Worm (Caenorhabditis elegans) whole organism, late embryonic: ENCODE measurements around the gene gmap-3.

ENCODE experiments used
- ceh-34 ChIP-seq: sonication (generic microtip); optimal IDR thresholded peaks from 2 replicates; lab custom pipeline; 2016; ENCODE audit warnings: mild to moderate bottlenecking, missing genetic modification characterization, missing compliant biosample characterization
- ceh-6 ChIP-seq: fragments of 200-800 bp; sonication (Bioruptor generic); optimal IDR thresholded peaks from 2 replicates; lab custom pipeline; 2018; ENCODE audit warnings: mild to moderate bottlenecking, missing genetic modification characterization, missing compliant biosample characterization
- dmd-4 ChIP-seq: sonication (generic microtip); optimal IDR thresholded peaks from 2 replicates; lab custom pipeline; 2016; ENCODE audit warnings: borderline replicate concordance, missing genetic modification characterization, missing compliant biosample characterization
- hlh-13 ChIP-seq: fragments of 200-800 bp; sonication (Bioruptor generic); optimal IDR thresholded peaks from 2 replicates; lab custom pipeline; 2018; ENCODE audit warnings: mild to moderate bottlenecking, missing genetic modification characterization, missing compliant biosample characterization
- hlh-6 ChIP-seq: sonication (generic microtip); optimal IDR thresholded peaks from 2 replicates; lab custom pipeline; 2016; ENCODE audit warnings: missing genotype, missing genetic modification characterization, missing compliant biosample characterization
- madf-2 ChIP-seq: sonication (generic microtip); optimal IDR thresholded peaks from 2 replicates; lab custom pipeline; 2017; ENCODE audit warnings: missing genetic modification characterization, missing compliant biosample characterization
- nfya-1 ChIP-seq: sonication (generic microtip); optimal IDR thresholded peaks from 2 replicates; lab custom pipeline; 2017; ENCODE audit warnings: missing genetic modification characterization, mild to moderate bottlenecking, missing compliant biosample characterization, antibody characterized with exemption, moderate library complexity
- pqm-1 ChIP-seq: sonication (generic microtip); optimal IDR thresholded peaks from 2 replicates; lab custom pipeline; 2016; ENCODE audit warnings: missing genetic modification characterization, missing compliant biosample characterization
- tbx-2 ChIP-seq: sonication (generic microtip); optimal IDR thresholded peaks from 2 replicates; lab custom pipeline; 2016; ENCODE audit warnings: missing genetic modification characterization, missing compliant biosample characterization
- tbx-7 ChIP-seq: sonication (generic microtip); optimal IDR thresholded peaks from 2 replicates; lab custom pipeline; 2016; ENCODE audit warnings: missing genotype, missing genetic modification characterization, missing compliant biosample characterization

The gmap-3 gene

ce11 chrX:12889837-12890449 lies 50.8 kb downstream of the gmap-3 start (continued):
- TF ChIP-seq madf-2 (tag; lab: Kevin White, UChicago), result peak; percentile 64
- peak; percentile 86 for TF ChIP-seq ceh-34 (tag; lab: Kevin White, UChicago)
- peak; percentile 80 for TF ChIP-seq hlh-6
- TF ChIP-seq pqm-1, result no peak
- TF ChIP-seq tbx-7 (tag; lab: Kevin White, UChicago), result peak; percentile 48
- peak; percentile 55 for TF ChIP-seq dmd-4 (tag; lab: Kevin White, UChicago)
- peak; percentile 42 for TF ChIP-seq nfya-1 (tag; lab: Kevin White, UChicago)
- TF ChIP-seq hlh-13 (GFP tag; lab: Kevin White, UChicago), result peak; percentile 63
- peak; percentile 69 for TF ChIP-seq tbx-2 (tag; lab: Kevin White, UChicago)
- TF ChIP-seq ceh-6 (GFP tag; lab: Kevin White, UChicago), result peak; percentile 50
